Fruit fly (Drosophila melanogaster) whole organism, embryonic: ENCODE data around the gene Nazo.

Source experiments
- Atf-2 ChIP-seq: fragments of 200-800 bp; sonication (Bioruptor generic); optimal IDR thresholded peaks from 2 replicates; lab custom pipeline; 2016; ENCODE audit warnings: missing biosample characterization, missing genetic modification characterization
- CG10209 ChIP-seq: fragments of 200-800 bp; sonication (Bioruptor generic); optimal IDR thresholded peaks from 3 replicates; lab custom pipeline; 2017; ENCODE audit warnings: missing biosample characterization, mild to moderate bottlenecking, missing genetic modification characterization, missing genetic modification reagents
- CG10462 ChIP-seq: fragments of 200-800 bp; sonication (Bioruptor generic); optimal IDR thresholded peaks from 2 replicates; lab custom pipeline; 2016; ENCODE audit warnings: missing biosample characterization, missing genetic modification characterization
- CG10543 ChIP-seq: fragments of 200-800 bp; sonication (Bioruptor generic); optimal IDR thresholded peaks from 3 replicates; lab custom pipeline; 2017; ENCODE audit warnings: missing biosample characterization, mild to moderate bottlenecking, missing genetic modification characterization, moderate library complexity
- CG10654 ChIP-seq: fragments of 200-800 bp; sonication (Bioruptor generic); optimal IDR thresholded peaks from 2 replicates; lab custom pipeline; 2016; ENCODE audit warnings: missing biosample characterization, missing genetic modification characterization
- CG10959 ChIP-seq: fragments of 200-800 bp; sonication (Bioruptor generic); IDR thresholded peaks from 2 replicates; pipeline ENCODE4 v1.3.6; 2022; ENCODE audit warnings: missing biosample characterization, missing genetic modification characterization
- CG11504 ChIP-seq: fragments of 200-800 bp; sonication (Bioruptor generic); optimal IDR thresholded peaks from 3 replicates; lab custom pipeline; 2019; ENCODE audit warnings: missing biosample characterization, mild to moderate bottlenecking, missing genetic modification characterization, moderate library complexity
- CG12236 ChIP-seq: fragments of 200-800 bp; sonication (Bioruptor generic); optimal IDR thresholded peaks from 2 replicates; lab custom pipeline; 2016; ENCODE audit warnings: missing biosample characterization, missing genetic modification characterization
- CG12391 ChIP-seq: fragments of 200-800 bp; sonication (Bioruptor generic); optimal IDR thresholded peaks from 3 replicates; lab custom pipeline; 2018; ENCODE audit warnings: missing biosample characterization, mild to moderate bottlenecking, missing genetic modification characterization, moderate library complexity
- CG13123 ChIP-seq: fragments of 200-800 bp; sonication (Bioruptor generic); optimal IDR thresholded peaks from 2 replicates; lab custom pipeline; 2016; ENCODE audit warnings: missing biosample characterization, missing genetic modification characterization
- CG13296 ChIP-seq: fragments of 200-800 bp; sonication (Bioruptor generic); optimal IDR thresholded peaks from 3 replicates; lab custom pipeline; 2018; ENCODE audit warnings: missing biosample characterization, mild to moderate bottlenecking, missing genetic modification characterization
- CG1602 ChIP-seq: fragments of 200-800 bp; sonication (Bioruptor generic); optimal IDR thresholded peaks from 3 replicates; lab custom pipeline; 2016; ENCODE audit warnings: missing biosample characterization, missing genetic modification characterization
- CG16779 ChIP-seq: fragments of 200-800 bp; sonication (Bioruptor generic); IDR thresholded peaks from 2 replicates; pipeline ENCODE4 v1.3.6; 2022; ENCODE audit warnings: missing biosample characterization, missing genetic modification characterization
- CG17359 ChIP-seq: fragments of 200-800 bp; sonication (Bioruptor generic); optimal IDR thresholded peaks from 3 replicates; lab custom pipeline; 2018; ENCODE audit warnings: missing biosample characterization, mild to moderate bottlenecking, missing genetic modification characterization, moderate library complexity
- CG18619 ChIP-seq: fragments of 200-800 bp; sonication (Bioruptor generic); optimal IDR thresholded peaks from 3 replicates; lab custom pipeline; 2017; ENCODE audit warnings: missing biosample characterization, mild to moderate bottlenecking, missing genetic modification characterization
- CG2889 ChIP-seq: fragments of 200-800 bp; sonication (Bioruptor generic); IDR thresholded peaks from 3 replicates; pipeline ENCODE4 v1.3.6; 2022; ENCODE audit warnings: missing biosample characterization, missing genetic modification characterization
- CG5953 ChIP-seq: fragments of 200-800 bp; sonication (Bioruptor generic); IDR thresholded peaks from 2 replicates; pipeline ENCODE4 v1.3.6; 2022; ENCODE audit warnings: missing biosample characterization, missing genetic modification characterization
- CG6854 ChIP-seq: fragments of 200-800 bp; sonication (Bioruptor generic); optimal IDR thresholded peaks from 3 replicates; lab custom pipeline; 2017; ENCODE audit warnings: missing biosample characterization, mild to moderate bottlenecking, missing genetic modification characterization
- CG7839 ChIP-seq: fragments of 200-800 bp; sonication (Bioruptor generic); optimal IDR thresholded peaks from 3 replicates; lab custom pipeline; 2018; ENCODE audit warnings: missing biosample characterization, mild to moderate bottlenecking, missing genetic modification characterization, moderate library complexity
- CG9797 ChIP-seq: fragments of 200-800 bp; sonication (Bioruptor generic); optimal IDR thresholded peaks from 3 replicates; lab custom pipeline; 2018; ENCODE audit warnings: missing biosample characterization, mild to moderate bottlenecking, missing genetic modification characterization
- CrebB ChIP-seq: fragments of 200-800 bp; sonication (Bioruptor generic); optimal IDR thresholded peaks from 3 replicates; lab custom pipeline; 2018; ENCODE audit warnings: missing biosample characterization, mild to moderate bottlenecking, missing genetic modification characterization
- Dek ChIP-seq: fragments of 200-800 bp; sonication (Bioruptor generic); optimal IDR thresholded peaks from 3 replicates; lab custom pipeline; 2019; ENCODE audit warnings: missing biosample characterization, mild to moderate bottlenecking, missing genetic modification characterization, moderate library complexity
- Dref ChIP-seq: fragments of 200-800 bp; sonication (Bioruptor generic); IDR thresholded peaks from 2 replicates; pipeline ENCODE4 v1.3.6; 2022; ENCODE audit warnings: missing biosample characterization, missing genetic modification characterization
- E2f2 ChIP-seq: fragments of 200-800 bp; sonication (Bioruptor generic); IDR thresholded peaks from 2 replicates; pipeline ENCODE4 v1.3.6; 2022; ENCODE audit warnings: missing biosample characterization, missing genetic modification characterization
- Fer3 ChIP-seq: fragments of 200-800 bp; sonication (Bioruptor generic); optimal IDR thresholded peaks from 2 replicates; lab custom pipeline; 2018; ENCODE audit warnings: missing biosample characterization, mild to moderate bottlenecking, missing genetic modification characterization, moderate library complexity
- HLH54F ChIP-seq: fragments of 200-800 bp; sonication (Bioruptor generic); optimal IDR thresholded peaks from 3 replicates; lab custom pipeline; 2016; ENCODE audit warnings: missing biosample characterization, missing genetic modification characterization
- Hr3 ChIP-seq: fragments of 200-800 bp; sonication (Bioruptor generic); optimal IDR thresholded peaks from 3 replicates; lab custom pipeline; 2016; ENCODE audit warnings: missing biosample characterization, missing genetic modification characterization
- Kr ChIP-seq: fragments of 200-800 bp; sonication (Bioruptor generic); optimal IDR thresholded peaks from 2 replicates; lab custom pipeline; 2017; ENCODE audit warnings: missing biosample characterization, mild to moderate bottlenecking, missing genetic modification characterization
- Mes4 ChIP-seq: fragments of 200-800 bp; sonication (Bioruptor generic); optimal IDR thresholded peaks from 2 replicates; lab custom pipeline; 2016; ENCODE audit warnings: missing biosample characterization, missing genetic modification characterization
- Tbp ChIP-seq: fragments of >200 bp; optimal IDR thresholded peaks from 2 replicates; lab custom pipeline; 2018; ENCODE audit warnings: missing biosample characterization, missing genetic modification characterization
- Trl ChIP-seq, 3 experiments: fragments of >200 bp in 2 of 3; fragments of 200-800 bp in 1 of 3; sonication (Bioruptor generic) in 1 of 3; optimal IDR thresholded peaks; 2 replicates in 1 of 3; 3 replicates in 2 of 3; lab custom pipeline; 2016 to 2017; ENCODE audit warnings: missing biosample characterization in 1 of 3, missing genetic modification characterization in 1 of 3
- abd-A ChIP-seq: fragments of 200-800 bp; sonication (Bioruptor generic); optimal IDR thresholded peaks from 3 replicates; lab custom pipeline; 2019; ENCODE audit warnings: missing biosample characterization, mild to moderate bottlenecking, missing genetic modification characterization, moderate library complexity
- amos ChIP-seq: fragments of 200-800 bp; sonication (Bioruptor generic); IDR thresholded peaks from 2 replicates; pipeline ENCODE4 v1.3.6; 2022; ENCODE audit warnings: missing biosample characterization, missing genetic modification characterization; ENCODE audit not compliant: partially characterized antibody
- cad ChIP-seq: fragments of >200 bp; optimal IDR thresholded peaks from 2 replicates; lab custom pipeline; 2017; ENCODE audit warnings: missing biosample characterization, missing genetic modification characterization
- chn ChIP-seq: fragments of 200-800 bp; sonication (Bioruptor generic); optimal IDR thresholded peaks from 2 replicates; lab custom pipeline; 2016; ENCODE audit warnings: missing biosample characterization, missing genetic modification characterization
- cwo ChIP-seq: fragments of 200-800 bp; sonication (Bioruptor generic); optimal IDR thresholded peaks from 3 replicates; lab custom pipeline; 2017; ENCODE audit warnings: missing biosample characterization, missing genetic modification characterization, mild to moderate bottlenecking, moderate library complexity, missing genetic modification reagents
- dmrt99B ChIP-seq: fragments of 200-800 bp; sonication (Bioruptor generic); optimal IDR thresholded peaks from 2 replicates; lab custom pipeline; 2018; ENCODE audit warnings: missing biosample characterization, mild to moderate bottlenecking, missing genetic modification characterization, moderate library complexity
- esg ChIP-seq: fragments of 200-800 bp; sonication (Bioruptor generic); conservative IDR thresholded peaks from 2 replicates; pipeline ENCODE4 v1.3.6; 2022; ENCODE audit warnings: missing biosample characterization, missing genetic modification characterization
- eve ChIP-seq, 2 experiments: fragments of >200 bp; optimal IDR thresholded peaks; 2 replicates each; lab custom pipeline; 2017; ENCODE audit warnings: missing biosample characterization in 2 of 2, missing genetic modification characterization in 2 of 2
- hb ChIP-seq: fragments of 200-800 bp; sonication (Bioruptor generic); IDR thresholded peaks from 3 replicates; pipeline ENCODE4 v1.3.6; 2022; ENCODE audit warnings: missing biosample characterization, missing genetic modification characterization; ENCODE audit not compliant: partially characterized antibody
- lab ChIP-seq: fragments of 200-800 bp; sonication (Bioruptor generic); optimal IDR thresholded peaks from 3 replicates; lab custom pipeline; 2017; ENCODE audit warnings: missing biosample characterization, missing genetic modification characterization, mild to moderate bottlenecking, moderate library complexity, missing genetic modification reagents
- nau ChIP-seq: fragments of 200-800 bp; sonication (Bioruptor generic); optimal IDR thresholded peaks from 3 replicates; lab custom pipeline; 2017; ENCODE audit warnings: missing biosample characterization, mild to moderate bottlenecking, missing genetic modification characterization, missing genetic modification reagents
- nerfin-1 ChIP-seq: fragments of 200-800 bp; sonication (Bioruptor generic); optimal IDR thresholded peaks from 3 replicates; lab custom pipeline; 2019; ENCODE audit warnings: missing biosample characterization, mild to moderate bottlenecking, missing genetic modification characterization, moderate library complexity
- peb ChIP-seq: fragments of 200-800 bp; sonication (Bioruptor generic); IDR thresholded peaks from 2 replicates; pipeline ENCODE4 v1.3.6; 2022; ENCODE audit warnings: missing biosample characterization, missing genetic modification characterization
- pfk ChIP-seq: fragments of 200-800 bp; sonication (Bioruptor generic); optimal IDR thresholded peaks from 2 replicates; lab custom pipeline; 2018; ENCODE audit warnings: missing biosample characterization, mild to moderate bottlenecking, missing genetic modification characterization, moderate library complexity
- phol ChIP-seq: fragments of 200-800 bp; sonication (Bioruptor generic); optimal IDR thresholded peaks from 3 replicates; lab custom pipeline; 2018; ENCODE audit warnings: missing biosample characterization, mild to moderate bottlenecking, missing genetic modification characterization, moderate library complexity
- salm ChIP-seq: fragments of 200-800 bp; sonication (Bioruptor generic); optimal IDR thresholded peaks from 2 replicates; lab custom pipeline; 2018; ENCODE audit warnings: missing biosample characterization, mild to moderate bottlenecking, missing genetic modification characterization
- stc ChIP-seq: fragments of 200-800 bp; sonication (Bioruptor generic); IDR thresholded peaks from 2 replicates; pipeline ENCODE4 v1.3.6; 2022; ENCODE audit warnings: missing biosample characterization, missing genetic modification characterization
- tll ChIP-seq, 2 experiments: fragments of 200-800 bp in 1 of 2; fragments of >200 bp in 1 of 2; sonication (Bioruptor generic) in 1 of 2; optimal IDR thresholded peaks; 2 replicates each; lab custom pipeline; 2017 to 2019; ENCODE audit warnings: missing biosample characterization in 2 of 2, missing genetic modification characterization in 2 of 2, mild to moderate bottlenecking in 1 of 2, moderate library complexity in 1 of 2
- vnd ChIP-seq: fragments of 200-800 bp; sonication (Bioruptor generic); IDR thresholded peaks from 3 replicates; pipeline ENCODE4 v1.3.6; 2022; ENCODE audit warnings: missing biosample characterization, missing genetic modification characterization; ENCODE audit not compliant: partially characterized antibody
- zen ChIP-seq: fragments of 200-800 bp; sonication (Bioruptor generic); optimal IDR thresholded peaks from 3 replicates; lab custom pipeline; 2018; ENCODE audit warnings: missing biosample characterization, mild to moderate bottlenecking, missing genetic modification characterization, moderate library complexity

The Nazo gene

dm6 chr3R:8251532-8251931 lies 36.1 kb upstream of the Nazo start:
- no peak for TF ChIP-seq Mes4
- TF ChIP-seq peb (GFP tag; lab: Robert Waterston, UW): no peak
- peak; percentile 36 for TF ChIP-seq cad (GFP tag; lab: Kevin White, UChicago)
- no peak for TF ChIP-seq nau (GFP tag; lab: Kevin White, UChicago)
- no peak for TF ChIP-seq CG7839
- TF ChIP-seq CG12236 (GFP tag; lab: Kevin White, UChicago): no peak
- TF ChIP-seq esg (GFP tag; lab: Robert Waterston, UW): no peak
- TF ChIP-seq Dref: no peak
- TF ChIP-seq amos (GFP tag; lab: Robert Waterston, UW): no peak
- no peak for TF ChIP-seq CG13123 (GFP tag; lab: Kevin White, UChicago)
- no peak for TF ChIP-seq CG13296
- no peak for TF ChIP-seq hb (GFP tag; lab: Robert Waterston, UW)
- no peak for TF ChIP-seq CG10654 (GFP tag; lab: Kevin White, UChicago)
- no peak for TF ChIP-seq eve (GFP tag; optimal IDR thresholded peaks at IDR 0.05; lab: Kevin White, UChicago)
- TF ChIP-seq zen (tag; lab: Kevin White, UChicago): peak; percentile 32
- TF ChIP-seq CG9797: no peak
- no peak for TF ChIP-seq vnd (GFP tag; lab: Robert Waterston, UW)
- no peak for TF ChIP-seq CG11504 (tag; lab: Kevin White, UChicago)
- TF ChIP-seq CG16779 (GFP tag; lab: Robert Waterston, UW): no peak
- no peak for TF ChIP-seq pfk (GFP tag; lab: Kevin White, UChicago)
- TF ChIP-seq cwo (GFP tag; lab: Kevin White, UChicago): no peak
- no peak for TF ChIP-seq CrebB (tag; lab: Kevin White, UChicago)
- TF ChIP-seq Atf-2 (GFP tag; lab: Kevin White, UChicago): no peak
- TF ChIP-seq CG10462 (GFP tag; lab: Kevin White, UChicago): no peak
- TF ChIP-seq CG2889 (GFP tag; lab: Robert Waterston, UW): no peak
- TF ChIP-seq CG12391 (tag; lab: Kevin White, UChicago): no peak
- TF ChIP-seq dmrt99B (tag; lab: Kevin White, UChicago): no peak
- TF ChIP-seq tll (GFP tag; optimal IDR thresholded peaks at IDR 0.05; lab: Kevin White, UChicago): peak in 1 of 2 experiments; percentile 83
- TF ChIP-seq CG10543 (GFP tag; lab: Kevin White, UChicago): no peak
- no peak for TF ChIP-seq CG1602
- TF ChIP-seq Trl (optimal IDR thresholded peaks at IDR 0.05; lab: Kevin White, UChicago): peak in 1 of 2 experiments; percentile 16
- TF ChIP-seq Trl (GFP tag; optimal IDR thresholded peaks at IDR 0.05; lab: Kevin White, UChicago): no peak
- TF ChIP-seq HLH54F (GFP tag; lab: Kevin White, UChicago): no peak
- TF ChIP-seq Hr3: no peak
- TF ChIP-seq chn (GFP tag; lab: Kevin White, UChicago): no peak
- TF ChIP-seq CG6854: no peak
- no peak for TF ChIP-seq CG5953 (GFP tag; lab: Robert Waterston, UW)
- TF ChIP-seq Tbp (GFP tag; lab: Kevin White, UChicago): no peak
- no peak for TF ChIP-seq CG17359 (tag; lab: Kevin White, UChicago)
- TF ChIP-seq Fer3 (tag; lab: Kevin White, UChicago): no peak
- TF ChIP-seq Kr (GFP tag; lab: Kevin White, UChicago): no peak
- TF ChIP-seq CG10959 (GFP tag; lab: Robert Waterston, UW): no peak
- no peak for TF ChIP-seq CG18619 (GFP tag; lab: Kevin White, UChicago)
- TF ChIP-seq E2f2 (GFP tag; lab: Robert Waterston, UW): no peak
- no peak for TF ChIP-seq phol
- no peak for TF ChIP-seq abd-A (tag; lab: Kevin White, UChicago)
- TF ChIP-seq stc: no peak
- TF ChIP-seq nerfin-1 (tag; lab: Kevin White, UChicago): no peak
- TF ChIP-seq Dek (tag; lab: Kevin White, UChicago): no peak
- TF ChIP-seq salm (tag; lab: Kevin White, UChicago): no peak
- no peak for TF ChIP-seq lab (GFP tag; lab: Kevin White, UChicago)
- no peak for TF ChIP-seq CG10209 (GFP tag; lab: Kevin White, UChicago)
